Worm (Caenorhabditis elegans): ENCODE results near the gene stn-2.

Gene stn-2

ce11 chrX:7661628-7662027, 18.8 kb downstream of the stn-2 start (continued):
- TF ChIP-seq C06A6.2 (GFP tag; conservative IDR thresholded peaks at IDR 0.05) (0 out of 2 replicates have a peak, but pooled peaks have one; percentile 25), nhr-27 (tag; optimal IDR thresholded peaks at IDR 0.05) (no peak), zfh-2 (GFP tag; conservative IDR thresholded peaks at IDR 0.05) (no peak), ceh-91 (GFP tag; IDR thresholded peaks at IDR 0.05) (no peak), ets-4 (GFP tag; optimal IDR thresholded peaks at IDR 0.05) (no peak), nfya-1 (tag; optimal IDR thresholded peaks at IDR 0.05; ENCODE audit: borderline replicate concordance, insufficient read depth) (no peak), snpc-1.1 (tag; optimal IDR thresholded peaks at IDR 0.05; ENCODE audit: insufficient read depth) (no peak), rec-8 (tag; optimal IDR thresholded peaks at IDR 0.05) (no peak), ceh-79 (tag; optimal IDR thresholded peaks at IDR 0.05) (no peak)

ce11 chrX:7660919-7661557, 19.4 kb downstream of the stn-2 start, which contains the start of gene pcca-1:
Gene pcca-1, minus strand, starts transcription at chrX:7660986.
- TF ChIP-seq ztf-18 (tag; optimal IDR thresholded peaks at IDR 0.05) (no peak), F33H1.4 (GFP tag; IDR thresholded peaks at IDR 0.05) (no peak), fkh-3 (tag; optimal IDR thresholded peaks at IDR 0.05) (no peak), nhr-80 (tag; optimal IDR thresholded peaks at IDR 0.05) (peak; percentile 13), tbx-9 (tag; optimal IDR thresholded peaks at IDR 0.05; ENCODE audit: borderline replicate concordance) (no peak), ztf-22 (GFP tag; optimal IDR thresholded peaks at IDR 0.05) (no peak), somi-1 (GFP tag; optimal IDR thresholded peaks at IDR 0.05) (no peak), ama-1 (optimal IDR thresholded peaks at IDR 0.05) (peak; percentile 32), ama-1 (GFP tag; optimal IDR thresholded peaks at IDR 0.05) (no peak), ceh-79 (tag; optimal IDR thresholded peaks at IDR 0.05) (no peak), rpc-1 (optimal IDR thresholded peaks at IDR 0.05) (no peak), rpc-1 (tag; optimal IDR thresholded peaks at IDR 0.05) (no peak), lsl-1 (GFP tag; optimal IDR thresholded peaks at IDR 0.05) (no peak), madf-8 (GFP tag; conservative IDR thresholded peaks at IDR 0.05) (no peak)

- TF ChIP-seq hmg-1.2 (GFP tag; IDR thresholded peaks at IDR 0.05) (no peak), C06A6.2 (GFP tag; conservative IDR thresholded peaks at IDR 0.05) (no peak), lin-26 (GFP tag; IDR thresholded peaks at IDR 0.05) (0 out of 2 replicates have a peak, but pooled peaks have one; percentile 62)
Measured at ce11 chrX:7659591-7660433, 20.6 kb downstream of the stn-2 start.

ce11 chrX:7656875-7657274, 23.5 kb downstream of the stn-2 start, which contains the start of gene F27D9.12:
Gene F27D9.12, minus strand, starts transcription at chrX:7656975.
- TF ChIP-seq repo-1 (tag; optimal IDR thresholded peaks at IDR 0.05) (peak; percentile 22), K11D2.4 (GFP tag; IDR thresholded peaks at IDR 0.05) (no peak)

- TF ChIP-seq F39B2.1 (GFP tag; IDR thresholded peaks at IDR 0.05) (no peak), tbx-9 (tag; optimal IDR thresholded peaks at IDR 0.05; ENCODE audit: borderline replicate concordance) (no peak), cebp-1 (GFP tag; IDR thresholded peaks at IDR 0.05) (no peak), cebp-1 (tag; optimal IDR thresholded peaks at IDR 0.05) (peak; percentile 1), hlh-12 (tag; optimal IDR thresholded peaks at IDR 0.05) (no peak)
Measured at ce11 chrX:7655469-7656003, 24.9 kb downstream of the stn-2 start.

Data from whole organism, young adult.